Worm (Caenorhabditis elegans) whole organism, L4 larva: ENCODE measurements around the gene msp-81.
A peak's percentile ranks its signal among the peaks of the same experiment; 100 is the strongest.

Source experiments
- R02D3.7 ChIP-seq: fragments of 150-350 bp; sonication (generic microtip); optimal IDR thresholded peaks from 3 replicates; lab custom pipeline; 2014; ENCODE audit warnings: missing biosample characterization, missing genetic modification characterization
- pha-4 ChIP-seq, 2 experiments: fragments of 150-350 bp in 1 of 2; fragments of 200-800 bp in 1 of 2; sonication (Bioruptor generic) in 1 of 2; IDR thresholded peaks in 1 of 2; optimal IDR thresholded peaks in 1 of 2; 2 replicates each; pipeline versions ENCODE4 v1.3.6 to Lab custom; 2014 to 2022; ENCODE audit warnings: missing genetic modification characterization in 2 of 2, missing genetic modification reagents in 2 of 2, missing biosample characterization in 1 of 2, missing compliant biosample characterization in 1 of 2
- pqm-1 ChIP-seq: sonication (generic microtip); optimal IDR thresholded peaks from 2 replicates; lab custom pipeline; 2017; ENCODE audit warnings: missing biosample characterization, missing genetic modification characterization

DNA sequence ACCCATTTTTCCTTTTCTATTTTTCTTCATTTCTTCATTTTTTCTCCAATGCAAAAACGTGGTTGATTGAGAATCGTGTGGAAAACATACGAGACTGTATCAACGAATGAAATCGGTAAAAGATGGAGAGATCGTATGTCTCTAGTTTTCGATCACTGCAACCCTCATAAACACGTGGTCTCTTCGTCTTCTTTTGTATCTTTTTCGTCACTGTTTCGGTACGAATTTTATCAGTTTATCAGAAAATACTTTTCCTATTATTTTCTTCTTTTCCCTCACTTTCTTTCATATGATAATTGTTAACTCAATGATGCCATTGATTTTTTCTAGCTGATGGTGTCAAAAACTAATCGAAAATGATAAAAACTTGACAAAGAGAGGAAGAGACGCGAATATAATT, 39.4 kb upstream of the msp-81 start:
- peak; percentile 11 for TF ChIP-seq pqm-1 (tag; lab: Kevin White, UChicago)
- no peak for TF ChIP-seq pha-4 (GFP tag; IDR thresholded peaks at IDR 0.05; lab: Robert Waterston, UW)
- no peak for TF ChIP-seq pha-4 (tag; optimal IDR thresholded peaks at IDR 0.05; lab: Kevin White, UChicago)
- TF ChIP-seq R02D3.7 (tag; lab: Kevin White, UChicago), result no peak
